Fruit fly (Drosophila melanogaster) whole organism, embryonic: Measurements from ENCODE around the gene tinc.
A peak's percentile ranks its signal among the peaks of the same experiment; 100 is the strongest.

Source experiments
- Antp ChIP-seq: fragments of 200-800 bp; sonication (Bioruptor generic); optimal IDR thresholded peaks from 3 replicates; lab custom pipeline; 2016; ENCODE audit warnings: missing biosample characterization, missing genetic modification characterization
- Atf-2 ChIP-seq: fragments of 200-800 bp; sonication (Bioruptor generic); optimal IDR thresholded peaks from 2 replicates; lab custom pipeline; 2016; ENCODE audit warnings: missing biosample characterization, missing genetic modification characterization
- Atf3 ChIP-seq: fragments of 200-800 bp; sonication (Bioruptor generic); optimal IDR thresholded peaks from 3 replicates; lab custom pipeline; 2016; ENCODE audit warnings: missing biosample characterization, missing genetic modification characterization
- Awh ChIP-seq: fragments of 200-800 bp; sonication (Bioruptor generic); IDR thresholded peaks from 2 replicates; pipeline ENCODE4, ENCODE4 v1.3.6; 2022; ENCODE audit warnings: missing biosample characterization, missing genetic modification characterization
- Bteb2 ChIP-seq: fragments of 200-800 bp; sonication (Bioruptor generic); optimal IDR thresholded peaks from 2 replicates; lab custom pipeline; 2016; ENCODE audit warnings: missing biosample characterization, missing genetic modification characterization
- CG10267 ChIP-seq: fragments of 200-800 bp; sonication (Bioruptor generic); optimal IDR thresholded peaks from 2 replicates; lab custom pipeline; 2018; ENCODE audit warnings: missing biosample characterization, mild to moderate bottlenecking, missing genetic modification characterization, moderate library complexity
- CG10654 ChIP-seq: fragments of 200-800 bp; sonication (Bioruptor generic); optimal IDR thresholded peaks from 2 replicates; lab custom pipeline; 2016; ENCODE audit warnings: missing biosample characterization, missing genetic modification characterization
- CG11504 ChIP-seq: fragments of 200-800 bp; sonication (Bioruptor generic); optimal IDR thresholded peaks from 3 replicates; lab custom pipeline; 2019; ENCODE audit warnings: missing biosample characterization, mild to moderate bottlenecking, missing genetic modification characterization, moderate library complexity
- CG13424 ChIP-seq: fragments of 200-800 bp; sonication (Bioruptor generic); optimal IDR thresholded peaks from 2 replicates; lab custom pipeline; 2019; ENCODE audit warnings: missing biosample characterization, mild to moderate bottlenecking, missing genetic modification characterization, moderate library complexity
- CG13894 ChIP-seq: fragments of 200-800 bp; sonication (Bioruptor generic); optimal IDR thresholded peaks from 3 replicates; lab custom pipeline; 2018; ENCODE audit warnings: missing biosample characterization, mild to moderate bottlenecking, missing genetic modification characterization, moderate library complexity
- CG14710 ChIP-seq: fragments of 200-800 bp; sonication (Bioruptor generic); optimal IDR thresholded peaks from 3 replicates; lab custom pipeline; 2019; ENCODE audit warnings: missing biosample characterization, mild to moderate bottlenecking, missing genetic modification characterization, moderate library complexity
- CG15011 ChIP-seq: fragments of 200-800 bp; sonication (Bioruptor generic); optimal IDR thresholded peaks from 3 replicates; lab custom pipeline; 2018; ENCODE audit warnings: missing biosample characterization, mild to moderate bottlenecking, missing genetic modification characterization
- CG15479 ChIP-seq: fragments of 200-800 bp; sonication (Bioruptor generic); optimal IDR thresholded peaks from 3 replicates; lab custom pipeline; 2019; ENCODE audit warnings: missing biosample characterization, mild to moderate bottlenecking, missing genetic modification characterization, moderate library complexity
- CG16779 ChIP-seq: fragments of 200-800 bp; sonication (Bioruptor generic); IDR thresholded peaks from 2 replicates; pipeline ENCODE4 v1.3.6; 2022; ENCODE audit warnings: missing biosample characterization, missing genetic modification characterization
- CG16813 ChIP-seq: fragments of 200-800 bp; sonication (Bioruptor generic); IDR thresholded peaks from 3 replicates; pipeline ENCODE4 v1.3.6; 2022; ENCODE audit warnings: missing biosample characterization, missing genetic modification characterization; ENCODE audit not compliant: partially characterized antibody
- CG17612 ChIP-seq: fragments of 200-800 bp; sonication (Bioruptor generic); IDR thresholded peaks from 2 replicates; pipeline ENCODE4 v1.3.6; 2022; ENCODE audit warnings: missing biosample characterization, missing genetic modification characterization
- CG17802 ChIP-seq: fragments of 200-800 bp; sonication (Bioruptor generic); optimal IDR thresholded peaks from 2 replicates; lab custom pipeline; 2018; ENCODE audit warnings: missing biosample characterization, mild to moderate bottlenecking, missing genetic modification characterization, moderate library complexity
- CG18011 ChIP-seq: fragments of 200-800 bp; sonication (Bioruptor generic); optimal IDR thresholded peaks from 2 replicates; lab custom pipeline; 2017; ENCODE audit warnings: missing biosample characterization, missing genetic modification characterization, mild to moderate bottlenecking, moderate library complexity, missing genotype
- CG18262 ChIP-seq: fragments of 200-800 bp; optimal IDR thresholded peaks from 3 replicates; lab custom pipeline; 2019; ENCODE audit warnings: missing biosample characterization, mild to moderate bottlenecking, missing genetic modification characterization, moderate library complexity
- CG30020 ChIP-seq: fragments of 200-800 bp; optimal IDR thresholded peaks from 2 replicates; lab custom pipeline; 2019; ENCODE audit warnings: missing biosample characterization, mild to moderate bottlenecking, missing genetic modification characterization, moderate library complexity
- CG33557 ChIP-seq: fragments of 200-800 bp; sonication (Bioruptor generic); optimal IDR thresholded peaks from 2 replicates; lab custom pipeline; 2019; ENCODE audit warnings: missing biosample characterization, mild to moderate bottlenecking, missing genetic modification characterization, moderate library complexity
- CG6689 ChIP-seq: fragments of 200-800 bp; sonication (Bioruptor generic); IDR thresholded peaks from 2 replicates; pipeline ENCODE4 v1.3.6; 2022; ENCODE audit warnings: missing biosample characterization, missing genetic modification characterization
- CG8290 ChIP-seq, 3 experiments: fragments of 200-800 bp; sonication (Bioruptor generic); optimal IDR thresholded peaks; 2 replicates each; lab custom pipeline; 2016 to 2019; ENCODE audit warnings: missing biosample characterization in 3 of 3, missing genetic modification characterization in 3 of 3, mild to moderate bottlenecking in 2 of 3, moderate library complexity in 1 of 3
- Deaf1 ChIP-seq: fragments of 200-800 bp; optimal IDR thresholded peaks from 3 replicates; lab custom pipeline; 2019; ENCODE audit warnings: missing biosample characterization, mild to moderate bottlenecking, missing genetic modification characterization, moderate library complexity
- Dp ChIP-seq: fragments of 200-800 bp; sonication (Bioruptor generic); optimal IDR thresholded peaks from 2 replicates; lab custom pipeline; 2018; ENCODE audit warnings: missing biosample characterization, mild to moderate bottlenecking, missing genetic modification characterization, moderate library complexity
- Gsc ChIP-seq: fragments of 200-800 bp; sonication (Bioruptor generic); IDR thresholded peaks from 2 replicates; pipeline ENCODE4 v1.3.6; 2022; ENCODE audit warnings: missing biosample characterization, missing genetic modification characterization
- HmgZ ChIP-seq: fragments of 200-800 bp; sonication (Bioruptor generic); optimal IDR thresholded peaks from 2 replicates; lab custom pipeline; 2018; ENCODE audit warnings: missing biosample characterization, mild to moderate bottlenecking, missing genetic modification characterization
- Myb ChIP-seq: fragments of 200-800 bp; sonication (Bioruptor generic); optimal IDR thresholded peaks from 2 replicates; lab custom pipeline; 2016; ENCODE audit warnings: missing biosample characterization, missing genetic modification characterization
- NfI ChIP-seq: fragments of 200-800 bp; sonication (Bioruptor generic); optimal IDR thresholded peaks from 3 replicates; lab custom pipeline; 2018; ENCODE audit warnings: missing biosample characterization, mild to moderate bottlenecking, missing genetic modification characterization, moderate library complexity
- Oli ChIP-seq: fragments of 200-800 bp; sonication (Bioruptor generic); optimal IDR thresholded peaks from 2 replicates; lab custom pipeline; 2018; ENCODE audit warnings: missing biosample characterization, mild to moderate bottlenecking, missing genetic modification characterization, moderate library complexity
- Side ChIP-seq: fragments of 200-800 bp; sonication (Bioruptor generic); optimal IDR thresholded peaks from 2 replicates; lab custom pipeline; 2016; ENCODE audit warnings: missing biosample characterization, missing genetic modification characterization
- bowl ChIP-seq: fragments of 200-800 bp; sonication (Bioruptor generic); IDR thresholded peaks from 2 replicates; pipeline ENCODE4 v1.3.6; 2022; ENCODE audit warnings: missing biosample characterization, missing genetic modification characterization
- bsh ChIP-seq, 2 experiments: fragments of 200-800 bp; sonication (Bioruptor generic); optimal IDR thresholded peaks; 2 replicates each; lab custom pipeline; 2017 to 2018; ENCODE audit warnings: mild to moderate bottlenecking in 2 of 2, missing biosample characterization in 2 of 2, missing genetic modification characterization in 2 of 2, moderate library complexity in 1 of 2
- btn ChIP-seq: fragments of 200-800 bp; sonication (Bioruptor generic); optimal IDR thresholded peaks from 2 replicates; lab custom pipeline; 2016; ENCODE audit warnings: missing biosample characterization, missing genetic modification characterization
- cato ChIP-seq: fragments of 200-800 bp; sonication (Bioruptor generic); optimal IDR thresholded peaks from 2 replicates; lab custom pipeline; 2016; ENCODE audit warnings: missing biosample characterization, missing genetic modification characterization, borderline replicate concordance
- ci ChIP-seq: fragments of 200-800 bp; sonication (Bioruptor generic); IDR thresholded peaks from 3 replicates; pipeline ENCODE4 v1.3.6; 2022; ENCODE audit warnings: missing biosample characterization, missing genetic modification characterization
- croc ChIP-seq: fragments of 200-800 bp; sonication (Bioruptor generic); conservative IDR thresholded peaks from 3 replicates; pipeline ENCODE4 v1.3.6; 2022; ENCODE audit warnings: missing biosample characterization, missing genetic modification characterization
- gce ChIP-seq: fragments of 200-800 bp; sonication (Bioruptor generic); IDR thresholded peaks from 3 replicates; pipeline ENCODE4 v1.3.6; 2022; ENCODE audit warnings: missing biosample characterization, missing genetic modification characterization
- her ChIP-seq: fragments of 200-800 bp; sonication (Bioruptor generic); optimal IDR thresholded peaks from 2 replicates; lab custom pipeline; 2016; ENCODE audit warnings: missing biosample characterization, missing genetic modification characterization
- jumu ChIP-seq: fragments of 200-800 bp; sonication (Bioruptor generic); optimal IDR thresholded peaks from 3 replicates; lab custom pipeline; 2016; ENCODE audit warnings: missing biosample characterization, missing genetic modification characterization
- mirr ChIP-seq: fragments of 200-800 bp; sonication (Bioruptor generic); optimal IDR thresholded peaks from 3 replicates; lab custom pipeline; 2018; ENCODE audit warnings: missing biosample characterization, mild to moderate bottlenecking, missing genetic modification characterization
- pan ChIP-seq, 4 experiments: fragments of >200 bp in 3 of 4; fragments of 200-800 bp in 1 of 4; sonication (Bioruptor generic) in 1 of 4; optimal IDR thresholded peaks in 3 of 4; IDR thresholded peaks in 1 of 4; 2 replicates each; pipeline versions ENCODE4 v1.3.6 to Lab custom; 2017 to 2022; ENCODE audit warnings: missing biosample characterization in 2 of 4, missing genetic modification characterization in 2 of 4, mixed read lengths in 1 of 4
- row ChIP-seq: fragments of 200-800 bp; sonication (Bioruptor generic); IDR thresholded peaks from 3 replicates; pipeline ENCODE4 v1.3.6; 2022; ENCODE audit warnings: missing biosample characterization, missing genetic modification characterization
- sc ChIP-seq, 3 experiments: fragments of >200 bp in 2 of 3; fragments of 200-800 bp in 1 of 3; sonication (Bioruptor generic) in 1 of 3; optimal IDR thresholded peaks; 2 replicates in 2 of 3; 3 replicates in 1 of 3; lab custom pipeline; 2017; ENCODE audit warnings: mild to moderate bottlenecking in 1 of 3, missing biosample characterization in 1 of 3, missing genetic modification characterization in 1 of 3, missing genetic modification reagents in 1 of 3
- sob ChIP-seq: fragments of 200-800 bp; sonication (Bioruptor generic); IDR thresholded peaks from 2 replicates; pipeline ENCODE4 v1.3.6; 2022; ENCODE audit warnings: missing biosample characterization, missing genetic modification characterization
- tin ChIP-seq: fragments of 200-800 bp; sonication (Bioruptor generic); optimal IDR thresholded peaks from 3 replicates; lab custom pipeline; 2016; ENCODE audit warnings: missing biosample characterization, missing genetic modification characterization
- tup ChIP-seq: fragments of 200-800 bp; sonication (Bioruptor generic); optimal IDR thresholded peaks from 2 replicates; lab custom pipeline; 2016; ENCODE audit warnings: missing biosample characterization, mild to moderate bottlenecking, missing genetic modification characterization, moderate library complexity
- unpg ChIP-seq: fragments of 200-800 bp; sonication (Bioruptor generic); optimal IDR thresholded peaks from 3 replicates; lab custom pipeline; 2018; ENCODE audit warnings: missing biosample characterization, mild to moderate bottlenecking, missing genetic modification characterization, moderate library complexity

Gene tinc

dm6 chr3R:17807035-17807606 is 4.2 kb upstream of the tinc start, which contains the start of gene CG17801 (continued):
- no peak for TF ChIP-seq sob (GFP tag; lab: Robert Waterston, UW)
- no peak for TF ChIP-seq Dp (GFP tag; lab: Kevin White, UChicago)
- 0 out of 3 replicates have a peak, but pooled peaks have one; percentile 25 for TF ChIP-seq ci
- TF ChIP-seq jumu, result no peak
- TF ChIP-seq gce, result no peak
- no peak for TF ChIP-seq sc (optimal IDR thresholded peaks at IDR 0.05; lab: Kevin White, UChicago)
- TF ChIP-seq sc (GFP tag; optimal IDR thresholded peaks at IDR 0.05; lab: Kevin White, UChicago), result no peak
- TF ChIP-seq Myb (GFP tag; lab: Kevin White, UChicago), result no peak
- TF ChIP-seq CG13894, result no peak
- TF ChIP-seq CG6689, result peak; percentile 4; the same call in 1 of the 2 replicates
- no peak for TF ChIP-seq CG17612 (GFP tag; lab: Robert Waterston, UW)
- TF ChIP-seq row (GFP tag; lab: Robert Waterston, UW), result 0 out of 3 replicates have a peak, but pooled peaks have one; percentile 18
- TF ChIP-seq CG15479, result no peak
- no peak for TF ChIP-seq Awh (GFP tag; lab: Robert Waterston, UW)
- no peak for TF ChIP-seq her (GFP tag; lab: Kevin White, UChicago)
- TF ChIP-seq CG13424, result peak; percentile 16
- TF ChIP-seq bowl (GFP tag; lab: Robert Waterston, UW), result no peak
- no peak for TF ChIP-seq Oli
- no peak for TF ChIP-seq Atf-2
- TF ChIP-seq CG14710, result peak; percentile 14
- no peak for TF ChIP-seq unpg (GFP tag; lab: Kevin White, UChicago)
- no peak for TF ChIP-seq tin
- no peak for TF ChIP-seq CG8290 (GFP tag; optimal IDR thresholded peaks at IDR 0.05; lab: Kevin White, UChicago)
- no peak for TF ChIP-seq CG8290 (tag; optimal IDR thresholded peaks at IDR 0.05; lab: Kevin White, UChicago)
- TF ChIP-seq Deaf1 (tag; lab: Kevin White, UChicago), result no peak
- TF ChIP-seq bsh (GFP tag; optimal IDR thresholded peaks at IDR 0.05; lab: Kevin White, UChicago), result peak in 1 of 2 experiments; percentile 2
- peak; percentile 47 for TF ChIP-seq CG18262 (tag; lab: Kevin White, UChicago)
- no peak for TF ChIP-seq cato (GFP tag; lab: Kevin White, UChicago)
- no peak for TF ChIP-seq HmgZ (tag; lab: Kevin White, UChicago)
- no peak for TF ChIP-seq Antp (GFP tag; lab: Kevin White, UChicago)
- TF ChIP-seq CG16779 (GFP tag; lab: Robert Waterston, UW), result no peak
- TF ChIP-seq Side (GFP tag; lab: Kevin White, UChicago), result no peak
- no peak for TF ChIP-seq CG33557 (GFP tag; lab: Kevin White, UChicago)
- no peak for TF ChIP-seq croc (GFP tag; lab: Robert Waterston, UW)
- TF ChIP-seq pan (optimal IDR thresholded peaks at IDR 0.05; lab: Kevin White, UChicago), result no peak
- TF ChIP-seq pan (GFP tag; optimal IDR thresholded peaks at IDR 0.05 in 1 of 2, IDR thresholded peaks at IDR 0.05 in 1 of 2), result peak in 1 of 2 experiments; percentile 5
- no peak for TF ChIP-seq CG30020 (tag; lab: Kevin White, UChicago)
- no peak for TF ChIP-seq tup (GFP tag; lab: Kevin White, UChicago)
- no peak for TF ChIP-seq CG16813
- no peak for TF ChIP-seq CG17802 (tag; lab: Kevin White, UChicago)
- TF ChIP-seq CG18011 (GFP tag; lab: Kevin White, UChicago), result no peak
- TF ChIP-seq Bteb2 (GFP tag; lab: Kevin White, UChicago), result no peak
- TF ChIP-seq mirr (GFP tag; lab: Kevin White, UChicago), result no peak
- no peak for TF ChIP-seq btn (GFP tag; lab: Kevin White, UChicago)
- TF ChIP-seq CG10654 (GFP tag; lab: Kevin White, UChicago), result no peak
- TF ChIP-seq CG10267 (tag; lab: Kevin White, UChicago), result no peak
- no peak for TF ChIP-seq Atf3 (GFP tag; lab: Kevin White, UChicago)
- TF ChIP-seq Gsc, result no peak
- no peak for TF ChIP-seq NfI (GFP tag; lab: Kevin White, UChicago)
- TF ChIP-seq CG11504, result no peak
- TF ChIP-seq CG15011 (GFP tag; lab: Kevin White, UChicago), result no peak
